Comparison of ENCODE assay signal across 2 fruit fly cellular contexts in the genomic region with DNA sequence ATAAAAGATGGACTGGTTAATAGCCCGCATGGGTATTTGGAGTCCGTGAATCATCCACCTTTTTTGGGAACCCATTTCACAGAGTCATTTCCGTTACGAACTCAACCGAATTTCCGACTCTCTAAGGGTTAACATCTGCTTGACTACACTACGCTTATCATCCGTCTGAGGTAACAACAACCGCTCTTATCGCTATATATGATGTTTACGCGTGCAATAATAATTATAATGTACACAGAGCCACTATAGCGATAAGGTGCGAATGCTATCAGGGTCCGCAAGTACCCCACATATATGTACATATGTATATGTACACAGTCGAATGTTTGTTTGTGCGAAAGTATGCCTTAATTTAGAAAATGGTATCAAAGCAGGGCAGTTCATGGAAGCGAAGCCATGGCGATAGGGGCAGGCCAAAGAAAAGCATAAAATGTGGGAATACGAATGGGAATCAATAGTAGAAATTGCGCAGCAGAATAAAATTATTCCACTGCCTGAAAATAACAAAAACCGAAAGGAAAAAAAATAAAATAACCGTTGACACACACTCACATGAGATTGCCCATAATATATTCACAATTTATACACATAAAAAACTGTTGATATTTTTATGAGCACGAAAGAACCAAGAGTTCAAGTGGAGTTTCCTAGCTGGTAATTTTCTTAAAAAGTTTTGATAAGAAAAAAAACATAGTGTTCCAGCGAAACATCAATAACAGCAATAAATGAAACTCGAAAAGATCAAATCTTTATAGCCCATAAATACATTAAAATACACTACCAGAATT.
TF ChIP-seq lines count a peak whose summit lies in the region.

No protein-coding gene starts in this region.

TF ChIP-seq in whole organism, embryonic, 481 proteins besides CTCF, POLR2A, EP300 and RAD21 (continued from another document and continues in another):
- TF ChIP-seq Pdp1 (GFP tag; optimal IDR thresholded peaks at IDR 0.05; lab: Kevin White, UChicago) (peak in 1 of 2 experiments; percentile 95), CG6654 (GFP tag; optimal IDR thresholded peaks at IDR 0.05; lab: Kevin White, UChicago) (peak; percentile 19), Awh (GFP tag; IDR thresholded peaks at IDR 0.05; lab: Robert Waterston, UW) (peak; percentile 94), ase (GFP tag; IDR thresholded peaks at IDR 0.05; lab: Robert Waterston, UW) (peak; percentile 61; the same call in 2 of the 3 replicates), CrebB (tag; optimal IDR thresholded peaks at IDR 0.05; lab: Kevin White, UChicago) (peak; percentile 97), CG9876 (GFP tag; optimal IDR thresholded peaks at IDR 0.05; lab: Kevin White, UChicago) (peak; percentile 56), CG17912 (GFP tag; optimal IDR thresholded peaks at IDR 0.05; lab: Kevin White, UChicago) (peak; percentile 98), CG10147 (GFP tag; optimal IDR thresholded peaks at IDR 0.05; lab: Kevin White, UChicago) (peak; percentile 0), CoRest (tag; optimal IDR thresholded peaks at IDR 0.05; lab: Kevin White, UChicago) (peak; percentile 57), CG6689 (GFP tag; IDR thresholded peaks at IDR 0.05; lab: Robert Waterston, UW) (peak; percentile 55), ato (GFP tag; IDR thresholded peaks at IDR 0.05; lab: Robert Waterston, UW; ENCODE audit: partially characterized antibody) (no peak), slou (GFP tag; optimal IDR thresholded peaks at IDR 0.05; lab: Kevin White, UChicago) (peak; percentile 33), CG8290 (GFP tag; optimal IDR thresholded peaks at IDR 0.05; lab: Kevin White, UChicago) (peak; percentile 62), CG8290 (tag; optimal IDR thresholded peaks at IDR 0.05; lab: Kevin White, UChicago) (peak; percentile 95 to 98), CG15269 (tag; optimal IDR thresholded peaks at IDR 0.05; lab: Kevin White, UChicago) (peak; percentile 77), CG14441 (GFP tag; IDR thresholded peaks at IDR 0.05; lab: Robert Waterston, UW) (peak; percentile 66), CG17186 (GFP tag; optimal IDR thresholded peaks at IDR 0.05; lab: Kevin White, UChicago) (peak; percentile 67), hbn (GFP tag; IDR thresholded peaks at IDR 0.05; lab: Robert Waterston, UW; ENCODE audit: partially characterized antibody) (no peak), CG10462 (GFP tag; optimal IDR thresholded peaks at IDR 0.05; lab: Kevin White, UChicago) (peak; percentile 63), Hr39 (optimal IDR thresholded peaks at IDR 0.05; lab: Kevin White, UChicago) (no peak), CHES-1-like (GFP tag; optimal IDR thresholded peaks at IDR 0.05; lab: Kevin White, UChicago) (peak; percentile 67), peb (GFP tag; IDR thresholded peaks at IDR 0.05; lab: Robert Waterston, UW) (peak; percentile 43; the same call in 1 of the 2 replicates), tio (GFP tag; optimal IDR thresholded peaks at IDR 0.05; lab: Kevin White, UChicago) (peak; percentile 64), HLH3B (GFP tag; IDR thresholded peaks at IDR 0.05; lab: Robert Waterston, UW) (peak; percentile 74; the same call in 1 of the 2 replicates), grau (tag; optimal IDR thresholded peaks at IDR 0.05; lab: Kevin White, UChicago) (peak; percentile 57), gt (GFP tag; IDR thresholded peaks at IDR 0.05; lab: Robert Waterston, UW) (no peak), cad (GFP tag; optimal IDR thresholded peaks at IDR 0.05; lab: Kevin White, UChicago) (no peak), tap (tag; optimal IDR thresholded peaks at IDR 0.05; lab: Kevin White, UChicago) (peak; percentile 82), Dip3 (GFP tag; optimal IDR thresholded peaks at IDR 0.05; lab: Kevin White, UChicago) (peak; percentile 41), CG17328 (GFP tag; IDR thresholded peaks at IDR 0.05; lab: Robert Waterston, UW) (peak; percentile 79), Bgb (GFP tag; IDR thresholded peaks at IDR 0.05; lab: Robert Waterston, UW; ENCODE audit: partially characterized antibody) (peak; percentile 25; the same call in 1 of the 2 replicates), CG11398 (GFP tag; optimal IDR thresholded peaks at IDR 0.05; lab: Kevin White, UChicago) (peak; percentile 90), mirr (GFP tag; optimal IDR thresholded peaks at IDR 0.05; lab: Kevin White, UChicago) (peak; percentile 100), CG31388 (GFP tag; optimal IDR thresholded peaks at IDR 0.05; lab: Kevin White, UChicago) (no peak), kah (GFP tag; optimal IDR thresholded peaks at IDR 0.05; lab: Kevin White, UChicago) (peak; percentile 78), Kr (GFP tag; optimal IDR thresholded peaks at IDR 0.05; lab: Kevin White, UChicago) (peak; percentile 95), croc (GFP tag; conservative IDR thresholded peaks at IDR 0.05; lab: Robert Waterston, UW) (peak; percentile 22; the same call in 1 of the 3 replicates), CG10366 (GFP tag; IDR thresholded peaks at IDR 0.05; lab: Robert Waterston, UW) (peak; percentile 53; the same call in 1 of the 2 replicates), Fer2 (tag; optimal IDR thresholded peaks at IDR 0.05; lab: Kevin White, UChicago) (peak; percentile 76), exex (tag; optimal IDR thresholded peaks at IDR 0.05; lab: Kevin White, UChicago) (peak; percentile 99), Antp (GFP tag; optimal IDR thresholded peaks at IDR 0.05; lab: Kevin White, UChicago) (no peak), CG18011 (GFP tag; optimal IDR thresholded peaks at IDR 0.05; lab: Kevin White, UChicago) (peak; percentile 59), knrl (GFP tag; IDR thresholded peaks at IDR 0.05; lab: Robert Waterston, UW; ENCODE audit: partially characterized antibody) (no peak), CG2199 (GFP tag; IDR thresholded peaks at IDR 0.05; lab: Robert Waterston, UW) (peak; percentile 84), her (GFP tag; optimal IDR thresholded peaks at IDR 0.05; lab: Kevin White, UChicago) (peak; percentile 78), CG8924 (tag; optimal IDR thresholded peaks at IDR 0.05; lab: Kevin White, UChicago) (peak; percentile 67), hkb (optimal IDR thresholded peaks at IDR 0.05; lab: Kevin White, UChicago) (no peak), hkb (GFP tag; IDR thresholded peaks at IDR 0.05; lab: Robert Waterston, UW) (peak; percentile 89), Scr (GFP tag; IDR thresholded peaks at IDR 0.05; lab: Robert Waterston, UW; ENCODE audit: partially characterized antibody) (no peak), zen2 (GFP tag; IDR thresholded peaks at IDR 0.05; lab: Robert Waterston, UW; ENCODE audit: partially characterized antibody) (no peak), Adf1 (GFP tag; IDR thresholded peaks at IDR 0.05; lab: Robert Waterston, UW) (peak; percentile 59; the same call in 1 of the 2 replicates), CG18476 (GFP tag; optimal IDR thresholded peaks at IDR 0.05; lab: Kevin White, UChicago) (peak; percentile 63), sima (GFP tag; optimal IDR thresholded peaks at IDR 0.05; lab: Kevin White, UChicago) (no peak), Tbp (GFP tag; optimal IDR thresholded peaks at IDR 0.05; lab: Kevin White, UChicago) (no peak), CG18599 (GFP tag; optimal IDR thresholded peaks at IDR 0.05; lab: Kevin White, UChicago) (peak; percentile 91), MESR4 (GFP tag; optimal IDR thresholded peaks at IDR 0.05; lab: Kevin White, UChicago) (peak; percentile 36), Ravus (GFP tag; IDR thresholded peaks at IDR 0.05; lab: Robert Waterston, UW) (0 out of 2 replicates have a peak, but pooled peaks have one; percentile 0), CG14965 (GFP tag; optimal IDR thresholded peaks at IDR 0.05; lab: Kevin White, UChicago; ENCODE audit: borderline replicate concordance) (peak; percentile 67)

TF ChIP-seq in whole organism, prepupa, 60 proteins besides CTCF, POLR2A, EP300 and RAD21 (continued from another document):
- no peak for TF ChIP-seq Hr39 (GFP tag; optimal IDR thresholded peaks at IDR 0.05; lab: Kevin White, UChicago)
- peak; percentile 67 for TF ChIP-seq CG16779 (tag; optimal IDR thresholded peaks at IDR 0.05; lab: Kevin White, UChicago)
- TF ChIP-seq CG11902 (GFP tag; optimal IDR thresholded peaks at IDR 0.05; lab: Kevin White, UChicago) = no peak
- peak; percentile 55 to 78 for TF ChIP-seq ss (GFP tag; optimal IDR thresholded peaks at IDR 0.05; lab: Kevin White, UChicago)
- no peak for TF ChIP-seq svp (GFP tag; lab: Kevin White, UChicago)
- TF ChIP-seq dsx (GFP tag; optimal IDR thresholded peaks at IDR 0.05; lab: Kevin White, UChicago; ENCODE audit: poor library complexity, severe bottlenecking) = no peak
- peak; percentile 66 for TF ChIP-seq CG8319 (GFP tag; optimal IDR thresholded peaks at IDR 0.05; lab: Kevin White, UChicago)
- peak; percentile 51 for TF ChIP-seq CG9139 (GFP tag; optimal IDR thresholded peaks at IDR 0.05; lab: Kevin White, UChicago)
- TF ChIP-seq CG10631 (GFP tag; optimal IDR thresholded peaks at IDR 0.05; lab: Kevin White, UChicago) = peak; percentile 26
- TF ChIP-seq Blimp-1 (GFP tag; optimal IDR thresholded peaks at IDR 0.05; lab: Kevin White, UChicago) = no peak
- peak; percentile 38 for TF ChIP-seq CG32006 (GFP tag; optimal IDR thresholded peaks at IDR 0.05; lab: Kevin White, UChicago)
- TF ChIP-seq fd59A (GFP tag; optimal IDR thresholded peaks at IDR 0.05; lab: Kevin White, UChicago) = no peak
- peak; percentile 19 for TF ChIP-seq CG34406 (GFP tag; optimal IDR thresholded peaks at IDR 0.05; lab: Kevin White, UChicago)
